Fruit fly (Drosophila melanogaster) S2 (cell line): ENCODE measurements around the gene Coq4.

Source experiments
- CG8478 ChIP-seq: fragments of >200 bp; optimal IDR thresholded peaks from 2 replicates; lab custom pipeline; 2018
- CTCF ChIP-seq, 2 experiments: fragments of >200 bp; optimal IDR thresholded peaks; 2 replicates each; lab custom pipeline; 2018

- TF ChIP-seq CG8478 (lab: Kevin White, UChicago) (no peak), CTCF (optimal IDR thresholded peaks at IDR 0.05; lab: Kevin White, UChicago) (no peak)
Observed at dm6 chr3L:17392412-17392811, 41.0 kb downstream of the Coq4 start.
